Fruit fly (Drosophila melanogaster) whole organism, embryonic: ENCODE results near the gene Atg5.
A peak's percentile ranks its signal among the peaks of the same experiment; 100 is the strongest.

ENCODE experiments used
- Antp ChIP-seq: fragments of 200-800 bp; sonication (Bioruptor generic); optimal IDR thresholded peaks from 3 replicates; lab custom pipeline; 2016; ENCODE audit warnings: missing biosample characterization, missing genetic modification characterization
- B-H2 ChIP-seq: fragments of 200-800 bp; sonication (Bioruptor generic); optimal IDR thresholded peaks from 2 replicates; lab custom pipeline; 2018; ENCODE audit warnings: missing biosample characterization, mild to moderate bottlenecking, missing genetic modification characterization
- CG10147 ChIP-seq: fragments of 200-800 bp; sonication (Bioruptor generic); optimal IDR thresholded peaks from 2 replicates; lab custom pipeline; 2019; ENCODE audit warnings: missing biosample characterization, mild to moderate bottlenecking, missing genetic modification characterization, moderate library complexity
- CG10274 ChIP-seq: fragments of 200-800 bp; sonication (Bioruptor generic); optimal IDR thresholded peaks from 3 replicates; lab custom pipeline; 2017; ENCODE audit warnings: missing biosample characterization, mild to moderate bottlenecking, missing genetic modification characterization
- CG10366 ChIP-seq: fragments of 200-800 bp; sonication (Bioruptor generic); IDR thresholded peaks from 2 replicates; pipeline ENCODE4 v1.3.6; 2022; ENCODE audit warnings: missing biosample characterization, missing genetic modification characterization
- CG10565 ChIP-seq: fragments of 200-800 bp; sonication (Bioruptor generic); optimal IDR thresholded peaks from 3 replicates; lab custom pipeline; 2016; ENCODE audit warnings: missing biosample characterization, mild to moderate bottlenecking, missing genetic modification characterization
- CG11085 ChIP-seq: fragments of 200-800 bp; sonication (Bioruptor generic); IDR thresholded peaks from 2 replicates; pipeline ENCODE4 v1.3.6; 2022; ENCODE audit warnings: missing biosample characterization, missing genetic modification characterization
- CG11696 ChIP-seq: fragments of 200-800 bp; sonication (Bioruptor generic); IDR thresholded peaks from 2 replicates; pipeline ENCODE4 v1.3.6; 2022; ENCODE audit warnings: missing biosample characterization, missing genetic modification characterization
- CG12071 ChIP-seq: fragments of 200-800 bp; sonication (Bioruptor generic); optimal IDR thresholded peaks from 3 replicates; lab custom pipeline; 2018; ENCODE audit warnings: missing biosample characterization, mild to moderate bottlenecking, missing genetic modification characterization
- CG13123 ChIP-seq: fragments of 200-800 bp; sonication (Bioruptor generic); optimal IDR thresholded peaks from 2 replicates; lab custom pipeline; 2016; ENCODE audit warnings: missing biosample characterization, missing genetic modification characterization
- CG14667 ChIP-seq: fragments of 200-800 bp; sonication (Bioruptor generic); IDR thresholded peaks from 2 replicates; pipeline ENCODE4 v1.3.6; 2022; ENCODE audit warnings: missing biosample characterization, missing genetic modification characterization
- CG14860 ChIP-seq: fragments of 200-800 bp; sonication (Bioruptor generic); IDR thresholded peaks from 3 replicates; pipeline ENCODE4 v1.3.6; 2022; ENCODE audit warnings: missing biosample characterization, missing genetic modification characterization; ENCODE audit not compliant: partially characterized antibody
- CG15269 ChIP-seq: fragments of 200-800 bp; sonication (Bioruptor generic); optimal IDR thresholded peaks from 2 replicates; lab custom pipeline; 2018; ENCODE audit warnings: missing biosample characterization, mild to moderate bottlenecking, missing genetic modification characterization, moderate library complexity
- CG16779 ChIP-seq: fragments of 200-800 bp; sonication (Bioruptor generic); IDR thresholded peaks from 2 replicates; pipeline ENCODE4 v1.3.6; 2022; ENCODE audit warnings: missing biosample characterization, missing genetic modification characterization
- CG17361 ChIP-seq: fragments of 200-800 bp; sonication (Bioruptor generic); IDR thresholded peaks from 3 replicates; pipeline ENCODE4 v1.3.6; 2022; ENCODE audit warnings: missing biosample characterization, missing genetic modification characterization
- CG31388 ChIP-seq: fragments of 200-800 bp; sonication (Bioruptor generic); optimal IDR thresholded peaks from 2 replicates; lab custom pipeline; 2016; ENCODE audit warnings: missing biosample characterization, missing genetic modification characterization
- CG4360 ChIP-seq: fragments of 200-800 bp; sonication (Bioruptor generic); IDR thresholded peaks from 2 replicates; pipeline ENCODE4 v1.3.6; 2022; ENCODE audit warnings: missing biosample characterization, missing genetic modification characterization
- CG4424 ChIP-seq: fragments of 200-800 bp; sonication (Bioruptor generic); optimal IDR thresholded peaks from 3 replicates; lab custom pipeline; 2016; ENCODE audit warnings: missing biosample characterization, missing genetic modification characterization
- CG6654 ChIP-seq: fragments of 200-800 bp; sonication (Bioruptor generic); optimal IDR thresholded peaks from 2 replicates; lab custom pipeline; 2017; ENCODE audit warnings: missing biosample characterization, mild to moderate bottlenecking, missing genetic modification characterization
- CG9727 ChIP-seq: fragments of 200-800 bp; sonication (Bioruptor generic); optimal IDR thresholded peaks from 3 replicates; lab custom pipeline; 2017; ENCODE audit warnings: missing biosample characterization, mild to moderate bottlenecking, missing genetic modification characterization
- CG9932 ChIP-seq: fragments of 200-800 bp; sonication (Bioruptor generic); IDR thresholded peaks from 2 replicates; pipeline ENCODE4 v1.3.6; 2022; ENCODE audit warnings: missing biosample characterization, missing genetic modification characterization
- Camta ChIP-seq: fragments of 200-800 bp; sonication (Bioruptor generic); optimal IDR thresholded peaks from 2 replicates; lab custom pipeline; 2016; ENCODE audit warnings: missing biosample characterization, missing genetic modification characterization
- Ets97D ChIP-seq: fragments of 200-800 bp; sonication (Bioruptor generic); optimal IDR thresholded peaks from 3 replicates; lab custom pipeline; 2016; ENCODE audit warnings: missing biosample characterization, missing genetic modification characterization
- H2.0 ChIP-seq: fragments of 200-800 bp; sonication (Bioruptor generic); IDR thresholded peaks from 2 replicates; pipeline ENCODE4 v1.3.6; 2022; ENCODE audit warnings: missing biosample characterization, missing genetic modification characterization
- HmgZ ChIP-seq: fragments of 200-800 bp; sonication (Bioruptor generic); optimal IDR thresholded peaks from 2 replicates; lab custom pipeline; 2018; ENCODE audit warnings: missing biosample characterization, mild to moderate bottlenecking, missing genetic modification characterization
- Hmx ChIP-seq: fragments of 200-800 bp; sonication (Bioruptor generic); optimal IDR thresholded peaks from 2 replicates; lab custom pipeline; 2016; ENCODE audit warnings: missing biosample characterization, missing genetic modification characterization
- Myb ChIP-seq: fragments of 200-800 bp; sonication (Bioruptor generic); optimal IDR thresholded peaks from 2 replicates; lab custom pipeline; 2016; ENCODE audit warnings: missing biosample characterization, missing genetic modification characterization
- NK7.1 ChIP-seq: fragments of 200-800 bp; sonication (Bioruptor generic); optimal IDR thresholded peaks from 3 replicates; lab custom pipeline; 2016; ENCODE audit warnings: missing biosample characterization, missing genetic modification characterization
- Nf-YB ChIP-seq: fragments of 200-800 bp; sonication (Bioruptor generic); optimal IDR thresholded peaks from 3 replicates; lab custom pipeline; 2019; ENCODE audit warnings: missing biosample characterization, mild to moderate bottlenecking, missing genetic modification characterization, moderate library complexity
- Spps ChIP-seq: fragments of 200-800 bp; sonication (Bioruptor generic); optimal IDR thresholded peaks from 2 replicates; lab custom pipeline; 2018; ENCODE audit warnings: missing biosample characterization, mild to moderate bottlenecking, missing genetic modification characterization
- Sry-δ ChIP-seq: fragments of 200-800 bp; sonication (Bioruptor generic); optimal IDR thresholded peaks from 2 replicates; lab custom pipeline; 2016; ENCODE audit warnings: missing biosample characterization, missing genetic modification characterization
- amos ChIP-seq: fragments of 200-800 bp; sonication (Bioruptor generic); IDR thresholded peaks from 2 replicates; pipeline ENCODE4 v1.3.6; 2022; ENCODE audit warnings: missing biosample characterization, missing genetic modification characterization; ENCODE audit not compliant: partially characterized antibody
- ase ChIP-seq: fragments of 200-800 bp; sonication (Bioruptor generic); IDR thresholded peaks from 3 replicates; pipeline ENCODE4 v1.3.6; 2022; ENCODE audit warnings: missing biosample characterization, missing genetic modification characterization
- chif ChIP-seq, 2 experiments: fragments of 200-800 bp; sonication (Bioruptor generic); optimal IDR thresholded peaks; 3 replicates each; lab custom pipeline; 2016; ENCODE audit warnings: missing biosample characterization in 2 of 2, missing genetic modification characterization in 2 of 2
- chn ChIP-seq: fragments of 200-800 bp; sonication (Bioruptor generic); optimal IDR thresholded peaks from 2 replicates; lab custom pipeline; 2016; ENCODE audit warnings: missing biosample characterization, missing genetic modification characterization
- cwo ChIP-seq: fragments of 200-800 bp; sonication (Bioruptor generic); optimal IDR thresholded peaks from 3 replicates; lab custom pipeline; 2017; ENCODE audit warnings: missing biosample characterization, missing genetic modification characterization, mild to moderate bottlenecking, moderate library complexity, missing genetic modification reagents
- disco-r ChIP-seq: fragments of 200-800 bp; sonication (Bioruptor generic); optimal IDR thresholded peaks from 2 replicates; lab custom pipeline; 2016; ENCODE audit warnings: missing biosample characterization, missing genetic modification characterization
- en ChIP-seq: fragments of 200-800 bp; sonication (Bioruptor generic); optimal IDR thresholded peaks from 2 replicates; lab custom pipeline; 2016; ENCODE audit warnings: missing biosample characterization, missing genetic modification characterization
- gt ChIP-seq: fragments of 200-800 bp; sonication (Bioruptor generic); IDR thresholded peaks from 2 replicates; pipeline ENCODE4 v1.3.6; 2022; ENCODE audit warnings: missing biosample characterization, missing genetic modification characterization
- hbn ChIP-seq: fragments of 200-800 bp; sonication (Bioruptor generic); IDR thresholded peaks from 2 replicates; pipeline ENCODE4 v1.3.6; 2022; ENCODE audit warnings: missing biosample characterization, missing genetic modification characterization; ENCODE audit not compliant: partially characterized antibody
- hkb ChIP-seq, 2 experiments: fragments of 200-800 bp in 1 of 2; fragments of >200 bp in 1 of 2; sonication (Bioruptor generic) in 1 of 2; IDR thresholded peaks in 1 of 2; optimal IDR thresholded peaks in 1 of 2; 2 replicates each; pipeline versions ENCODE4 v1.3.6 to Lab custom; 2017 to 2022; ENCODE audit warnings: missing biosample characterization in 1 of 2, missing genetic modification characterization in 1 of 2
- inv ChIP-seq: fragments of 200-800 bp; sonication (Bioruptor generic); IDR thresholded peaks from 2 replicates; pipeline ENCODE4 v1.3.6; 2022; ENCODE audit warnings: missing biosample characterization, missing genetic modification characterization; ENCODE audit not compliant: partially characterized antibody
- lov ChIP-seq, 2 experiments: fragments of 200-800 bp in 1 of 2; fragments of >200 bp in 1 of 2; sonication (Bioruptor generic) in 1 of 2; IDR thresholded peaks in 1 of 2; optimal IDR thresholded peaks in 1 of 2; 2 replicates in 1 of 2; 3 replicates in 1 of 2; pipeline versions ENCODE4 v1.3.6 to Lab custom; 2017 to 2022; ENCODE audit warnings: missing biosample characterization in 1 of 2, missing genetic modification characterization in 1 of 2
- mirr ChIP-seq: fragments of 200-800 bp; sonication (Bioruptor generic); optimal IDR thresholded peaks from 3 replicates; lab custom pipeline; 2018; ENCODE audit warnings: missing biosample characterization, mild to moderate bottlenecking, missing genetic modification characterization
- org-1 ChIP-seq: fragments of 200-800 bp; sonication (Bioruptor generic); optimal IDR thresholded peaks from 2 replicates; lab custom pipeline; 2017; ENCODE audit warnings: missing biosample characterization, missing genetic modification characterization
- peb ChIP-seq: fragments of 200-800 bp; sonication (Bioruptor generic); IDR thresholded peaks from 2 replicates; pipeline ENCODE4 v1.3.6; 2022; ENCODE audit warnings: missing biosample characterization, missing genetic modification characterization
- sr ChIP-seq: fragments of 200-800 bp; sonication (Bioruptor generic); IDR thresholded peaks from 3 replicates; pipeline ENCODE4 v1.3.6; 2022; ENCODE audit warnings: missing biosample characterization, missing genetic modification characterization
- tll ChIP-seq, 2 experiments: fragments of 200-800 bp in 1 of 2; fragments of >200 bp in 1 of 2; sonication (Bioruptor generic) in 1 of 2; optimal IDR thresholded peaks; 2 replicates each; lab custom pipeline; 2017 to 2019; ENCODE audit warnings: missing biosample characterization in 2 of 2, missing genetic modification characterization in 2 of 2, mild to moderate bottlenecking in 1 of 2, moderate library complexity in 1 of 2
- usp ChIP-seq: fragments of >200 bp; optimal IDR thresholded peaks from 2 replicates; lab custom pipeline; 2017; ENCODE audit warnings: missing biosample characterization, missing genetic modification characterization
- zfh1 ChIP-seq: fragments of 200-800 bp; sonication (Bioruptor generic); IDR thresholded peaks from 3 replicates; pipeline ENCODE4 v1.3.6; 2022; ENCODE audit warnings: missing biosample characterization, missing genetic modification characterization
- zfh2 ChIP-seq: fragments of 200-800 bp; sonication (Bioruptor generic); optimal IDR thresholded peaks from 2 replicates; lab custom pipeline; 2016; ENCODE audit warnings: missing biosample characterization, missing genetic modification characterization

Gene Atg5

DNA sequence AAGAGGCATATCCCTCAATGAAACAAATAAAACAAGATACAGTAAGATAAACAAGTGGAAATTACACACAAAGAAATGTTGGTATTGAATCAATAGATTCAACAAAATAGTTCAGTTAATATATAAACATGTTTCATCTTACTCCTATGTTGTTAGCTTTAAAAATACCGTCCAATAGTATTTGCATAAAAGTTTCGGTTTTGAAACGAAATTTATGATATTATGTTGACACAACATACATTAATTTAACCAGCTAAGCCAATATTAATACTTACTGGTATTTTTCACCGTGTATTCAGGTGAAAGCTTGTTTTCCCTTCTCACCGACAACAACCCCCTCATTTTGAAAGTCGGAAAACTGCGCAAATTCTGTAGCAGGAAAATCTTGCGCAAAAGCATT is 15.0 kb upstream of the Atg5 start (continued):
- peak; percentile 72 for TF ChIP-seq CG12071
- TF ChIP-seq ase (GFP tag; lab: Robert Waterston, UW), result 0 out of 3 replicates have a peak, but pooled peaks have one; percentile 9
- TF ChIP-seq CG4424 (GFP tag; lab: Kevin White, UChicago), result peak; percentile 57
- TF ChIP-seq CG31388 (GFP tag; lab: Kevin White, UChicago), result no peak
- peak; percentile 35 for TF ChIP-seq Spps
- no peak for TF ChIP-seq CG16779 (GFP tag; lab: Robert Waterston, UW)
- TF ChIP-seq chn, result no peak
- TF ChIP-seq CG4360, result no peak
- TF ChIP-seq HmgZ (tag; lab: Kevin White, UChicago), result peak; percentile 58
- TF ChIP-seq CG11085 (GFP tag; lab: Robert Waterston, UW), result no peak
- no peak for TF ChIP-seq lov (optimal IDR thresholded peaks at IDR 0.05; lab: Kevin White, UChicago)
- no peak for TF ChIP-seq lov (GFP tag; IDR thresholded peaks at IDR 0.05; lab: Robert Waterston, UW)
- peak; percentile 57 for TF ChIP-seq CG9932 (GFP tag; lab: Robert Waterston, UW)
- TF ChIP-seq cwo (GFP tag; lab: Kevin White, UChicago), result peak; percentile 50
- peak; percentile 46 for TF ChIP-seq Nf-YB (GFP tag; lab: Kevin White, UChicago)
- no peak for TF ChIP-seq tll (GFP tag; optimal IDR thresholded peaks at IDR 0.05; lab: Kevin White, UChicago)
- peak; percentile 65 for TF ChIP-seq org-1
- no peak for TF ChIP-seq inv (GFP tag; lab: Robert Waterston, UW)
- peak; percentile 6 for TF ChIP-seq Sry-δ (GFP tag; lab: Kevin White, UChicago)
- peak; percentile 16 for TF ChIP-seq Myb (GFP tag; lab: Kevin White, UChicago)
- TF ChIP-seq CG9727 (GFP tag; lab: Kevin White, UChicago), result peak; percentile 51
- no peak for TF ChIP-seq CG14860 (GFP tag; lab: Robert Waterston, UW)
- no peak for TF ChIP-seq amos (GFP tag; lab: Robert Waterston, UW)
- TF ChIP-seq zfh1, result no peak; the same call in 2 of the 3 replicates
- TF ChIP-seq Ets97D (GFP tag; lab: Kevin White, UChicago), result no peak
- no peak for TF ChIP-seq hkb (optimal IDR thresholded peaks at IDR 0.05; lab: Kevin White, UChicago)
- TF ChIP-seq hkb (GFP tag; IDR thresholded peaks at IDR 0.05; lab: Robert Waterston, UW), result peak; percentile 72
- TF ChIP-seq sr (GFP tag; lab: Robert Waterston, UW), result no peak
- TF ChIP-seq zfh2 (GFP tag; lab: Kevin White, UChicago), result peak; percentile 8
- no peak for TF ChIP-seq CG10274 (GFP tag; lab: Kevin White, UChicago)
- peak; percentile 17 for TF ChIP-seq Antp
- TF ChIP-seq disco-r (GFP tag; lab: Kevin White, UChicago), result peak; percentile 62
- TF ChIP-seq hbn (GFP tag; lab: Robert Waterston, UW), result no peak
- peak; percentile 37 for TF ChIP-seq CG10147 (GFP tag; lab: Kevin White, UChicago)
- peak; percentile 57 for TF ChIP-seq Camta (GFP tag; lab: Kevin White, UChicago)
- no peak for TF ChIP-seq Hmx (GFP tag; lab: Kevin White, UChicago)
- TF ChIP-seq CG14667, result no peak
- no peak for TF ChIP-seq en (GFP tag; lab: Kevin White, UChicago)
- TF ChIP-seq H2.0 (GFP tag; lab: Robert Waterston, UW), result no peak
- TF ChIP-seq CG11696 (GFP tag; lab: Robert Waterston, UW), result no peak
- TF ChIP-seq NK7.1 (GFP tag; lab: Kevin White, UChicago), result peak; percentile 47
- TF ChIP-seq CG10565 (GFP tag; lab: Kevin White, UChicago), result no peak
- no peak for TF ChIP-seq usp
- TF ChIP-seq CG15269 (tag; lab: Kevin White, UChicago), result peak; percentile 71
- TF ChIP-seq CG17361 (GFP tag; lab: Robert Waterston, UW), result peak; percentile 73; the same call in 2 of the 3 replicates
- TF ChIP-seq CG6654 (GFP tag; lab: Kevin White, UChicago), result no peak
- TF ChIP-seq B-H2, result peak; percentile 56
- TF ChIP-seq CG10366 (GFP tag; lab: Robert Waterston, UW), result peak; percentile 31
- peak in 1 of 2 experiments; percentile 63 for TF ChIP-seq chif (GFP tag; optimal IDR thresholded peaks at IDR 0.05; lab: Kevin White, UChicago)
- TF ChIP-seq mirr (GFP tag; lab: Kevin White, UChicago), result no peak
- TF ChIP-seq peb (GFP tag; lab: Robert Waterston, UW), result no peak
- TF ChIP-seq gt, result no peak
- no peak for TF ChIP-seq CG13123 (GFP tag; lab: Kevin White, UChicago)
